Worm (Caenorhabditis elegans): Measurements from ENCODE around the gene hot-6.

The hot-6 gene

ce11 chrV:11030675-11031074, 7.9 kb upstream of the hot-6 start:
- TF ChIP-seq unc-62 (GFP tag; optimal IDR thresholded peaks at IDR 0.05 in 1 of 2) = peak in 1 of 2 experiments; percentile 93
- TF ChIP-seq unc-62 (tag; optimal IDR thresholded peaks at IDR 0.05) = no peak
- no peak for TF ChIP-seq nhr-25 (tag; optimal IDR thresholded peaks at IDR 0.05; ENCODE audit: borderline replicate concordance, insufficient read depth)

- TF ChIP-seq zag-1 (tag; optimal IDR thresholded peaks at IDR 0.05) (no peak), mxl-2 (GFP tag; conservative IDR thresholded peaks at IDR 0.05) (no peak), ceh-62 (tag; optimal IDR thresholded peaks at IDR 0.05) (no peak), zip-11 (GFP tag; IDR thresholded peaks at IDR 0.05) (no peak), sdz-12 (GFP tag; optimal IDR thresholded peaks at IDR 0.05) (no peak), nhr-111 (GFP tag; optimal IDR thresholded peaks at IDR 0.05) (no peak), hlh-11 (tag; optimal IDR thresholded peaks at IDR 0.05) (peak; percentile 2), pha-4 (GFP tag; IDR thresholded peaks at IDR 0.05) (no peak), pha-4 (tag; optimal IDR thresholded peaks at IDR 0.05) (no peak), ama-1 (optimal IDR thresholded peaks at IDR 0.05) (no peak), egl-27 (tag; optimal IDR thresholded peaks at IDR 0.05) (no peak), Y105C5A.15 (GFP tag; IDR thresholded peaks at IDR 0.05) (no peak), hmg-1.1 (GFP tag; IDR thresholded peaks at IDR 0.05) (no peak), nhr-41 (GFP tag; IDR thresholded peaks at IDR 0.05) (no peak), arid-1 (GFP tag; conservative IDR thresholded peaks at IDR 0.05) (no peak), unc-130 (GFP tag; optimal IDR thresholded peaks at IDR 0.05) (peak; percentile 88), ceh-44 (GFP tag; IDR thresholded peaks at IDR 0.05) (no peak), dpl-1 (GFP tag; optimal IDR thresholded peaks at IDR 0.05) (peak; percentile 95), tra-1 (GFP tag; IDR thresholded peaks at IDR 0.05) (no peak), php-3 (GFP tag; IDR thresholded peaks at IDR 0.05) (no peak), dmd-6 (GFP tag; IDR thresholded peaks at IDR 0.05) (no peak; the same call in 1 of the 2 replicates), aly-2 (tag; optimal IDR thresholded peaks at IDR 0.05) (no peak), madf-5 (GFP tag; IDR thresholded peaks at IDR 0.05) (no peak), mxl-3 (GFP tag; optimal IDR thresholded peaks at IDR 0.05) (peak; percentile 6), Y5F2A.4 (GFP tag; optimal IDR thresholded peaks at IDR 0.05) (no peak), dmd-8 (GFP tag; IDR thresholded peaks at IDR 0.05) (no peak), F26F4.8 (GFP tag; conservative IDR thresholded peaks at IDR 0.05) (no peak), snpc-4 (tag; optimal IDR thresholded peaks at IDR 0.05) (no peak), nhr-42 (GFP tag; IDR thresholded peaks at IDR 0.05) (no peak), unc-39 (tag; optimal IDR thresholded peaks at IDR 0.05) (no peak), lin-1 (GFP tag; IDR thresholded peaks at IDR 0.05) (no peak), lin-13 (GFP tag; optimal IDR thresholded peaks at IDR 0.05) (no peak), pqm-1 (tag; optimal IDR thresholded peaks at IDR 0.05) (no peak), nhr-102 (tag; optimal IDR thresholded peaks at IDR 0.05) (no peak), cey-2 (tag; optimal IDR thresholded peaks at IDR 0.05; ENCODE audit: borderline replicate concordance, insufficient read depth) (no peak), F10B5.3 (tag; optimal IDR thresholded peaks at IDR 0.05) (no peak), daf-12 (tag; optimal IDR thresholded peaks at IDR 0.05) (no peak), hif-1 (tag; optimal IDR thresholded peaks at IDR 0.05) (peak in 1 of 2 experiments; percentile 82), ZK337.2 (GFP tag; IDR thresholded peaks at IDR 0.05) (0 out of 2 replicates have a peak, but pooled peaks have one; percentile 53), nhr-25 (tag; optimal IDR thresholded peaks at IDR 0.05; ENCODE audit: borderline replicate concordance, insufficient read depth) (no peak), F44E2.7 (GFP tag; IDR thresholded peaks at IDR 0.05) (no peak), attf-4 (tag; optimal IDR thresholded peaks at IDR 0.05) (no peak), R02D3.7 (tag; optimal IDR thresholded peaks at IDR 0.05) (no peak), nhr-10 (tag; optimal IDR thresholded peaks at IDR 0.05) (no peak), spr-3 (GFP tag; optimal IDR thresholded peaks at IDR 0.05) (no peak), ceh-28 (tag; optimal IDR thresholded peaks at IDR 0.05) (no peak), nhr-237 (tag; optimal IDR thresholded peaks at IDR 0.05) (no peak), aha-1 (tag) (no peak), zip-2 (tag; optimal IDR thresholded peaks at IDR 0.05) (no peak)
These were observed 6.6 kb upstream of the hot-6 start for ce11 chrV:11029309-11029708.
